Fruit fly (Drosophila melanogaster) whole organism, embryonic: ENCODE measurements around the gene Atat.

ENCODE experiments used
- Blimp-1 ChIP-seq: fragments of 200-800 bp; sonication (Bioruptor generic); optimal IDR thresholded peaks from 3 replicates; lab custom pipeline; 2018; ENCODE audit warnings: missing biosample characterization, missing genetic modification characterization, mild to moderate bottlenecking, moderate library complexity, missing genetic modification reagents
- CG10274 ChIP-seq: fragments of 200-800 bp; sonication (Bioruptor generic); optimal IDR thresholded peaks from 3 replicates; lab custom pipeline; 2017; ENCODE audit warnings: missing biosample characterization, mild to moderate bottlenecking, missing genetic modification characterization
- CG11695 ChIP-seq: fragments of 200-800 bp; sonication (Bioruptor generic); IDR thresholded peaks from 3 replicates; pipeline ENCODE4 v1.3.6; 2022; ENCODE audit warnings: missing biosample characterization, missing genetic modification characterization
- CG11696 ChIP-seq: fragments of 200-800 bp; sonication (Bioruptor generic); IDR thresholded peaks from 2 replicates; pipeline ENCODE4 v1.3.6; 2022; ENCODE audit warnings: missing biosample characterization, missing genetic modification characterization
- CG11723 ChIP-seq: fragments of 200-800 bp; sonication (Bioruptor generic); optimal IDR thresholded peaks from 2 replicates; lab custom pipeline; 2017; ENCODE audit warnings: missing biosample characterization, mild to moderate bottlenecking, missing genetic modification characterization
- CG12219 ChIP-seq: fragments of 200-800 bp; sonication (Bioruptor generic); optimal IDR thresholded peaks from 3 replicates; lab custom pipeline; 2018; ENCODE audit warnings: missing biosample characterization, mild to moderate bottlenecking, missing genetic modification characterization
- CG14441 ChIP-seq: fragments of 200-800 bp; sonication (Bioruptor generic); IDR thresholded peaks from 2 replicates; pipeline ENCODE4 v1.3.6; 2022; ENCODE audit warnings: missing biosample characterization, missing genetic modification characterization
- CG15601 ChIP-seq: fragments of 200-800 bp; sonication (Bioruptor generic); optimal IDR thresholded peaks from 3 replicates; lab custom pipeline; 2019; ENCODE audit warnings: missing biosample characterization, mild to moderate bottlenecking, missing genetic modification characterization, moderate library complexity
- CG16813 ChIP-seq: fragments of 200-800 bp; sonication (Bioruptor generic); IDR thresholded peaks from 3 replicates; pipeline ENCODE4 v1.3.6; 2022; ENCODE audit warnings: missing biosample characterization, missing genetic modification characterization; ENCODE audit not compliant: partially characterized antibody
- CG17359 ChIP-seq: fragments of 200-800 bp; sonication (Bioruptor generic); optimal IDR thresholded peaks from 3 replicates; lab custom pipeline; 2018; ENCODE audit warnings: missing biosample characterization, mild to moderate bottlenecking, missing genetic modification characterization, moderate library complexity
- CG17912 ChIP-seq: fragments of 200-800 bp; sonication (Bioruptor generic); optimal IDR thresholded peaks from 2 replicates; lab custom pipeline; 2018; ENCODE audit warnings: missing biosample characterization, mild to moderate bottlenecking, missing genetic modification characterization
- CG18262 ChIP-seq: fragments of 200-800 bp; optimal IDR thresholded peaks from 3 replicates; lab custom pipeline; 2019; ENCODE audit warnings: missing biosample characterization, mild to moderate bottlenecking, missing genetic modification characterization, moderate library complexity
- CG2712 ChIP-seq: fragments of 200-800 bp; optimal IDR thresholded peaks from 3 replicates; lab custom pipeline; 2019; ENCODE audit warnings: missing biosample characterization, mild to moderate bottlenecking, missing genetic modification characterization, moderate library complexity
- CG30403 ChIP-seq: fragments of 200-800 bp; sonication (Bioruptor generic); optimal IDR thresholded peaks from 3 replicates; lab custom pipeline; 2016; ENCODE audit warnings: missing biosample characterization, missing genetic modification characterization
- CG3726 ChIP-seq: fragments of 200-800 bp; sonication (Bioruptor generic); IDR thresholded peaks from 3 replicates; pipeline ENCODE4, ENCODE4 v1.3.6; 2022; ENCODE audit warnings: missing biosample characterization, missing genetic modification characterization
- CG3847 ChIP-seq: fragments of 200-800 bp; sonication (Bioruptor generic); IDR thresholded peaks from 2 replicates; pipeline ENCODE4 v1.3.6; 2022; ENCODE audit warnings: missing biosample characterization, missing genetic modification characterization
- CG6854 ChIP-seq: fragments of 200-800 bp; sonication (Bioruptor generic); optimal IDR thresholded peaks from 3 replicates; lab custom pipeline; 2017; ENCODE audit warnings: missing biosample characterization, mild to moderate bottlenecking, missing genetic modification characterization
- CG7839 ChIP-seq: fragments of 200-800 bp; sonication (Bioruptor generic); optimal IDR thresholded peaks from 3 replicates; lab custom pipeline; 2018; ENCODE audit warnings: missing biosample characterization, mild to moderate bottlenecking, missing genetic modification characterization, moderate library complexity
- CG8765 ChIP-seq: fragments of 200-800 bp; sonication (Bioruptor generic); IDR thresholded peaks from 2 replicates; pipeline ENCODE4 v1.3.6; 2022; ENCODE audit warnings: missing biosample characterization, missing genetic modification characterization
- CG9437 ChIP-seq: fragments of 200-800 bp; sonication (Bioruptor generic); optimal IDR thresholded peaks from 2 replicates; lab custom pipeline; 2018; ENCODE audit warnings: missing biosample characterization, mild to moderate bottlenecking, missing genetic modification characterization
- CG9797 ChIP-seq: fragments of 200-800 bp; sonication (Bioruptor generic); optimal IDR thresholded peaks from 3 replicates; lab custom pipeline; 2018; ENCODE audit warnings: missing biosample characterization, mild to moderate bottlenecking, missing genetic modification characterization
- Doc2 ChIP-seq: fragments of 200-800 bp; sonication (Bioruptor generic); IDR thresholded peaks from 2 replicates; pipeline ENCODE4 v1.3.6; 2022; ENCODE audit warnings: missing biosample characterization, missing genetic modification characterization
- Drgx ChIP-seq: fragments of 200-800 bp; sonication (Bioruptor generic); IDR thresholded peaks from 2 replicates; pipeline ENCODE4 v1.3.6; 2022; ENCODE audit warnings: missing biosample characterization, missing genetic modification characterization
- Ets65A ChIP-seq: fragments of 200-800 bp; sonication (Bioruptor generic); peaks from one replicate; lab custom pipeline; 2016; ENCODE audit warnings: missing biosample characterization, missing genetic modification characterization
- Hmr ChIP-seq: fragments of 200-800 bp; sonication (Bioruptor generic); optimal IDR thresholded peaks from 3 replicates; lab custom pipeline; 2017; ENCODE audit warnings: mild to moderate bottlenecking, missing biosample characterization, missing genetic modification reagents, missing genetic modification characterization
- Hr51 ChIP-seq, 2 experiments: fragments of 200-800 bp; sonication (Bioruptor generic); optimal IDR thresholded peaks; 2 replicates in 1 of 2; 3 replicates in 1 of 2; lab custom pipeline; 2016 to 2018; ENCODE audit warnings: missing biosample characterization in 2 of 2, missing genetic modification characterization in 2 of 2, mild to moderate bottlenecking in 1 of 2, moderate library complexity in 1 of 2
- Med ChIP-seq: fragments of 200-800 bp; sonication (Bioruptor generic); peaks from one replicate; lab custom pipeline; 2016; ENCODE audit warnings: missing biosample characterization, missing genetic modification characterization, mild to moderate bottlenecking, inconsistent platforms, moderate library complexity
- NK7.1 ChIP-seq: fragments of 200-800 bp; sonication (Bioruptor generic); optimal IDR thresholded peaks from 3 replicates; lab custom pipeline; 2016; ENCODE audit warnings: missing biosample characterization, missing genetic modification characterization
- Oli ChIP-seq: fragments of 200-800 bp; sonication (Bioruptor generic); optimal IDR thresholded peaks from 2 replicates; lab custom pipeline; 2018; ENCODE audit warnings: missing biosample characterization, mild to moderate bottlenecking, missing genetic modification characterization, moderate library complexity
- PHDP ChIP-seq: fragments of 200-800 bp; sonication (Bioruptor generic); optimal IDR thresholded peaks from 3 replicates; lab custom pipeline; 2018; ENCODE audit warnings: missing biosample characterization, mild to moderate bottlenecking, missing genetic modification characterization, moderate library complexity
- Pdp1 ChIP-seq, 2 experiments: fragments of 200-800 bp; sonication (Bioruptor generic); optimal IDR thresholded peaks; 3 replicates each; lab custom pipeline; 2016; ENCODE audit warnings: missing biosample characterization in 2 of 2, missing genetic modification characterization in 2 of 2, mild to moderate bottlenecking in 1 of 2, moderate library complexity in 1 of 2
- Vsx1 ChIP-seq: fragments of 200-800 bp; sonication (Bioruptor generic); optimal IDR thresholded peaks from 2 replicates; lab custom pipeline; 2017; ENCODE audit warnings: missing biosample characterization, mild to moderate bottlenecking, missing genetic modification characterization, missing genetic modification reagents
- Xrp1 ChIP-seq: fragments of 200-800 bp; sonication (Bioruptor generic); IDR thresholded peaks from 2 replicates; pipeline ENCODE4 v1.3.6; 2022; ENCODE audit warnings: missing biosample characterization, missing genetic modification characterization
- chm ChIP-seq: fragments of 200-800 bp; sonication (Bioruptor generic); IDR thresholded peaks from 2 replicates; pipeline ENCODE4 v1.3.6; 2022; ENCODE audit warnings: missing biosample characterization, missing genetic modification characterization
- ci ChIP-seq: fragments of 200-800 bp; sonication (Bioruptor generic); IDR thresholded peaks from 3 replicates; pipeline ENCODE4 v1.3.6; 2022; ENCODE audit warnings: missing biosample characterization, missing genetic modification characterization
- dmrt99B ChIP-seq: fragments of 200-800 bp; sonication (Bioruptor generic); optimal IDR thresholded peaks from 2 replicates; lab custom pipeline; 2018; ENCODE audit warnings: missing biosample characterization, mild to moderate bottlenecking, missing genetic modification characterization, moderate library complexity
- fu2 ChIP-seq: fragments of 200-800 bp; sonication (Bioruptor generic); optimal IDR thresholded peaks from 2 replicates; lab custom pipeline; 2016; ENCODE audit warnings: missing biosample characterization, missing genetic modification characterization
- gem ChIP-seq: fragments of 200-800 bp; sonication (Bioruptor generic); optimal IDR thresholded peaks from 2 replicates; lab custom pipeline; 2019; ENCODE audit warnings: missing biosample characterization, mild to moderate bottlenecking, missing genetic modification characterization, moderate library complexity
- gro ChIP-seq: fragments of 200-800 bp; sonication (Bioruptor generic); optimal IDR thresholded peaks from 2 replicates; lab custom pipeline; 2016; ENCODE audit warnings: missing biosample characterization, missing genetic modification characterization
- hb ChIP-seq: fragments of 200-800 bp; sonication (Bioruptor generic); IDR thresholded peaks from 3 replicates; pipeline ENCODE4 v1.3.6; 2022; ENCODE audit warnings: missing biosample characterization, missing genetic modification characterization; ENCODE audit not compliant: partially characterized antibody
- luna ChIP-seq: fragments of 200-800 bp; sonication (Bioruptor generic); optimal IDR thresholded peaks from 2 replicates; lab custom pipeline; 2016; ENCODE audit warnings: missing biosample characterization, missing genetic modification characterization
- mam ChIP-seq: fragments of 200-800 bp; sonication (Bioruptor generic); optimal IDR thresholded peaks from 3 replicates; lab custom pipeline; 2016; ENCODE audit warnings: missing biosample characterization, missing genetic modification characterization
- phol ChIP-seq: fragments of 200-800 bp; sonication (Bioruptor generic); optimal IDR thresholded peaks from 3 replicates; lab custom pipeline; 2018; ENCODE audit warnings: missing biosample characterization, mild to moderate bottlenecking, missing genetic modification characterization, moderate library complexity
- pita ChIP-seq: fragments of 200-800 bp; sonication (Bioruptor generic); optimal IDR thresholded peaks from 2 replicates; lab custom pipeline; 2017; ENCODE audit warnings: missing biosample characterization, mild to moderate bottlenecking, missing genetic modification characterization
- sens ChIP-seq: fragments of 200-800 bp; sonication (Bioruptor generic); peaks from one replicate; lab custom pipeline; 2016; ENCODE audit warnings: missing biosample characterization, missing genetic modification characterization
- slp2 ChIP-seq: fragments of 200-800 bp; sonication (Bioruptor generic); optimal IDR thresholded peaks from 2 replicates; lab custom pipeline; 2016; ENCODE audit warnings: missing biosample characterization, missing genetic modification characterization
- stc ChIP-seq: fragments of 200-800 bp; sonication (Bioruptor generic); IDR thresholded peaks from 2 replicates; pipeline ENCODE4 v1.3.6; 2022; ENCODE audit warnings: missing biosample characterization, missing genetic modification characterization
- stwl ChIP-seq: fragments of 200-800 bp; sonication (Bioruptor generic); optimal IDR thresholded peaks from 3 replicates; lab custom pipeline; 2018; ENCODE audit warnings: missing biosample characterization, mild to moderate bottlenecking, missing genetic modification characterization, moderate library complexity
- tin ChIP-seq: fragments of 200-800 bp; sonication (Bioruptor generic); optimal IDR thresholded peaks from 3 replicates; lab custom pipeline; 2016; ENCODE audit warnings: missing biosample characterization, missing genetic modification characterization
- usp ChIP-seq: fragments of >200 bp; optimal IDR thresholded peaks from 2 replicates; lab custom pipeline; 2017; ENCODE audit warnings: missing biosample characterization, missing genetic modification characterization
- vvl ChIP-seq: fragments of 200-800 bp; sonication (Bioruptor generic); IDR thresholded peaks from 2 replicates; pipeline ENCODE4 v1.3.6; 2022; ENCODE audit warnings: missing biosample characterization, missing genetic modification characterization

Gene Atat

dm6 chr3L:9425838-9426237 lies 720 bp downstream of the Atat start (continued):
- TF ChIP-seq gem (tag; lab: Kevin White, UChicago) = peak; percentile 47
- TF ChIP-seq pita = no peak
- peak; percentile 76 for TF ChIP-seq vvl (GFP tag; lab: Robert Waterston, UW)
- TF ChIP-seq fu2 (GFP tag; lab: Kevin White, UChicago) = no peak
- TF ChIP-seq Drgx (GFP tag; lab: Robert Waterston, UW) = peak; percentile 25; the same call in 1 of the 2 replicates
- TF ChIP-seq sens = peak; percentile 61
- TF ChIP-seq CG6854 (GFP tag; lab: Kevin White, UChicago) = no peak
- no peak for TF ChIP-seq usp (GFP tag; lab: Kevin White, UChicago)
- no peak for TF ChIP-seq CG3847 (GFP tag; lab: Robert Waterston, UW)
- peak; percentile 10 for TF ChIP-seq CG15601 (tag; lab: Kevin White, UChicago)
- TF ChIP-seq Blimp-1 (GFP tag; lab: Kevin White, UChicago) = peak; percentile 9
- TF ChIP-seq Med (GFP tag; lab: Kevin White, UChicago) = peak; percentile 69
- no peak for TF ChIP-seq Ets65A (GFP tag; lab: Kevin White, UChicago)
- TF ChIP-seq CG2712 = peak; percentile 22
- no peak for TF ChIP-seq slp2 (GFP tag; lab: Kevin White, UChicago)
- TF ChIP-seq Oli (tag; lab: Kevin White, UChicago) = peak; percentile 21
- no peak for TF ChIP-seq CG16813
- peak; percentile 24; the same call in 1 of the 3 replicates for TF ChIP-seq CG11695 (GFP tag; lab: Robert Waterston, UW)
- TF ChIP-seq CG14441 = peak; percentile 26; the same call in 1 of the 2 replicates
- TF ChIP-seq Hr51 (GFP tag; optimal IDR thresholded peaks at IDR 0.05; lab: Kevin White, UChicago) = peak in 1 of 2 experiments; percentile 40
- peak; percentile 35 for TF ChIP-seq CG17359 (tag; lab: Kevin White, UChicago)
- no peak for TF ChIP-seq Doc2
- TF ChIP-seq Pdp1 (GFP tag; optimal IDR thresholded peaks at IDR 0.05; lab: Kevin White, UChicago) = peak in 1 of 2 experiments; percentile 73
- TF ChIP-seq Hmr = peak; percentile 14
- TF ChIP-seq tin (GFP tag; lab: Kevin White, UChicago) = peak; percentile 25
- TF ChIP-seq Xrp1 (GFP tag; lab: Robert Waterston, UW) = peak; percentile 14; the same call in 1 of the 2 replicates
- peak; percentile 13 for TF ChIP-seq mam (GFP tag; lab: Kevin White, UChicago)
- no peak for TF ChIP-seq gro (GFP tag; lab: Kevin White, UChicago)
- TF ChIP-seq CG8765 = no peak
- TF ChIP-seq CG7839 (tag; lab: Kevin White, UChicago) = peak; percentile 31
- peak; percentile 16 for TF ChIP-seq phol
- TF ChIP-seq dmrt99B (tag; lab: Kevin White, UChicago) = peak; percentile 26
- TF ChIP-seq CG30403 = peak; percentile 29
- peak; percentile 37 for TF ChIP-seq Vsx1 (GFP tag; lab: Kevin White, UChicago)
- no peak for TF ChIP-seq CG18262
- peak; percentile 10 for TF ChIP-seq PHDP (tag; lab: Kevin White, UChicago)
- TF ChIP-seq stc = peak; percentile 17; the same call in 1 of the 2 replicates
- no peak for TF ChIP-seq NK7.1 (GFP tag; lab: Kevin White, UChicago)
- no peak for TF ChIP-seq CG3726 (GFP tag; lab: Robert Waterston, UW)
- TF ChIP-seq CG11723 (GFP tag; lab: Kevin White, UChicago) = no peak
- peak; percentile 32 for TF ChIP-seq CG12219 (GFP tag; lab: Kevin White, UChicago)
- no peak for TF ChIP-seq luna (GFP tag; lab: Kevin White, UChicago)
- peak; percentile 50; the same call in 1 of the 3 replicates for TF ChIP-seq ci
- TF ChIP-seq CG9797 (GFP tag; lab: Kevin White, UChicago) = no peak
- peak; percentile 21; the same call in 1 of the 2 replicates for TF ChIP-seq chm
- TF ChIP-seq CG11696 (GFP tag; lab: Robert Waterston, UW) = peak; percentile 82
- no peak for TF ChIP-seq CG10274 (GFP tag; lab: Kevin White, UChicago)
- TF ChIP-seq hb (GFP tag; lab: Robert Waterston, UW) = no peak
- peak; percentile 37 for TF ChIP-seq stwl (tag; lab: Kevin White, UChicago)
- no peak for TF ChIP-seq CG17912 (GFP tag; lab: Kevin White, UChicago)
- peak; percentile 81 for TF ChIP-seq CG9437 (GFP tag; lab: Kevin White, UChicago)
